Worm (Caenorhabditis elegans): ENCODE data around the gene hint-3.

The hint-3 gene

DNA sequence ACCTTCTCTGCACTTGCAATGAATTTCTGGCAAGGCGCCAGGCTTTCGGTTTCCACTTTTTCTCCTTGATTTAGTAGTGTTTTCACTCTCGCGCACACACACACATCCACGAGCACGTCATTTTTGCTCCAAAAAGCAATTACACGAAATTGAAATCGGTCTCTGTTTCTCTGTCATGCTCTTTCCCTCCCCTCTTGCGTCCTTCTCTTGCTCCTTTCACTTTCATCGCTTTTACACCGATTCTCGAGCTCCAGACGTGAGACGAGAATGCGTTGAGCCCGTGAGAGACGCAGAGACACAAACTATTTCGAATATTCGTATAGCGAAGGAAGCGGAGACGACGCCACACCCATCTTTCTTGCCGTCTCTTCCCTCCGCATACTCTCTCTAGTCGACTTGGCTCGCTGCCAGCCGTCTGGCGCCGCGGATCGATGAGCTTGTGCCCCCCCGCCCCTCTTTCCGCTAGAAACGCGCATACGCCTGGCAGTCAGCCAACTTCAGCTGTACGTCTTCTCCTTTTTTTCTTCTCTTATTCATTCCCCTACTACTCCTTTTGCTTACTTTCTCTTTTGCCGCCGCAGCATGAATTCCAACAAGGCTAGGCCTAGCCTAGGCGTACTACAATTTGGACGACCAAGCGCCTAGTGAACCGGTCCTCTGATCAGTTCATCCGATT is 32.1 kb upstream of the hint-3 start:
- TF ChIP-seq flt-1 (GFP tag; IDR thresholded peaks at IDR 0.05) (0 out of 2 replicates have a peak, but pooled peaks have one; percentile 41), med-1 (GFP tag; optimal IDR thresholded peaks at IDR 0.05; ENCODE audit: insufficient read depth) (no peak), ref-1 (GFP tag; conservative IDR thresholded peaks at IDR 0.05) (no peak), klf-2 (GFP tag; conservative IDR thresholded peaks at IDR 0.05) (0 out of 2 replicates have a peak, but pooled peaks have one; percentile 36), ztf-23 (GFP tag; IDR thresholded peaks at IDR 0.05) (no peak), tab-1 (GFP tag; IDR thresholded peaks at IDR 0.05) (no peak), cog-1 (tag; optimal IDR thresholded peaks at IDR 0.05) (peak; percentile 48), ztf-29 (GFP tag; IDR thresholded peaks at IDR 0.05) (no peak), T22C8.4 (GFP tag; IDR thresholded peaks at IDR 0.05) (no peak; the same call in 1 of the 2 replicates)

DNA sequence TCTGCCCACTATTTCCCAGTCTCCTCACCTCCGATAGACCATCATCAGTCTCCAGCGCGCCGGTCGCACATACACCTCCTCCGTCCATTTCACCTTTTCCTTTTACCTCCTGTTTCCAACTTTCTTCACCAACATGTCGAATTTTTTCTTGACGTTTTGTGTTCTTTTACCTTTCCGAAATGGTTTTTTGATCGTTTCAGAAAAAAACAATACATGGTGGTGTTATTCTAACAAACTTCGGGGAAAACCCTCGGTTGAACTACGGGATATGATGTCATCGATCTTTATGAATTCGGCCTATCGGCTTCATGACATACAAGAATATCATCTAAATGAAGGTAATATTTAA is 31.6 kb upstream of the hint-3 start, which contains the start of gene Y97E10C.1:
TSS of gene Y97E10C.1 (plus strand) at position 201 of the 349 bp plus-strand sequence.
- TF ChIP-seq ref-1 (GFP tag; conservative IDR thresholded peaks at IDR 0.05) (no peak), ztf-23 (GFP tag; IDR thresholded peaks at IDR 0.05) (no peak), ztf-29 (GFP tag; IDR thresholded peaks at IDR 0.05) (no peak), T22C8.4 (GFP tag; IDR thresholded peaks at IDR 0.05) (no peak), cog-1 (tag; optimal IDR thresholded peaks at IDR 0.05) (no peak), tab-1 (GFP tag; IDR thresholded peaks at IDR 0.05) (no peak), med-1 (GFP tag; optimal IDR thresholded peaks at IDR 0.05; ENCODE audit: insufficient read depth) (no peak), flt-1 (GFP tag; IDR thresholded peaks at IDR 0.05) (no peak), klf-2 (GFP tag; conservative IDR thresholded peaks at IDR 0.05) (no peak)

DNA sequence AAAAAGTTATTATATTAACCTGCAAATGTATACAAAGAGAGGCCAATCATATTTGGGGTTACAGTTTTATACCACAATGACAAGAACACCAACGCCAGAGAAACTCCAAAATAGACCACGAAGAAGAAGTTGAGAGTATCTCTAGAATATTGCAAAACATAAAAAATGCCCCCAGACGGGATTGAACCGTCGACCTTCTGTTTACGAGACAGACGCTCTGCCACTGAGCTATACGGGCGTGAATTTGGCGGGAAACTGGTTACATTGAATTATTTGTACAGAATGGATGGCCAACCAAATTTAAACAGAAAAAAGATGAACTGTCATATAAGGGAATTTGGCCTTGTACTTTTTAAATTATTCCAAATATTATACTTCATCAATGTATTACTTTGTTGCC is 29.8 kb upstream of the hint-3 start:
- TF ChIP-seq ref-1 (GFP tag; conservative IDR thresholded peaks at IDR 0.05) (no peak), ztf-23 (GFP tag; IDR thresholded peaks at IDR 0.05) (no peak), flt-1 (GFP tag; IDR thresholded peaks at IDR 0.05) (peak; percentile 77; the same call in 1 of the 2 replicates), med-1 (GFP tag; optimal IDR thresholded peaks at IDR 0.05; ENCODE audit: insufficient read depth) (no peak), klf-2 (GFP tag; conservative IDR thresholded peaks at IDR 0.05) (0 out of 2 replicates have a peak, but pooled peaks have one; percentile 36), cog-1 (tag; optimal IDR thresholded peaks at IDR 0.05) (no peak), tab-1 (GFP tag; IDR thresholded peaks at IDR 0.05) (no peak), ztf-29 (GFP tag; IDR thresholded peaks at IDR 0.05) (no peak), T22C8.4 (GFP tag; IDR thresholded peaks at IDR 0.05) (no peak)

DNA sequence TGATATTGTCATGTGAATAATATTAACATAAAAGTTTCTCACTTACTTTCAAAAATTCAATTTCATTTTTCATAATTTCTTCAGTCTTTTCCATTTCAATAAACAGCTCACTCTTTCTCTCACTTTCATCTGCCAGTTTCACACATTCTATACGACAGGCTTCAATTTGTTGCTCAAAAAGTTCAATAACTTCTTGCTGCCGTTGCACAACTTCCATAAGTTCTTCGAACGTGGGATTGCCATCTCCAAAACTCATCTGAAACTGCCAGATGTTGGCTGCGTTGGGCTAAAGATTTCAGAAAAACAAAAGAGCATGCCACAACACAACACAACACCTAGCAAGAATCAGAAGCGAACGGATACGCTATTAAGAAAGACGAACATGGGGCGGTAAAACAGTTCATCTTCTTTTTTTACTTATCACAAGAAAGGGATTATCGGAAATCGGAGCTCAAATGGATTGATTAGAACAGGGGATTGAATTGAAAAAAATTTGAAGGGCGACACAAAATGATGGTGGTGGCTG is 27.0 kb upstream of the hint-3 start:
- no peak for TF ChIP-seq klf-2 (GFP tag; conservative IDR thresholded peaks at IDR 0.05)
- no peak for TF ChIP-seq flt-1 (GFP tag; IDR thresholded peaks at IDR 0.05)
- no peak for TF ChIP-seq med-1 (GFP tag; optimal IDR thresholded peaks at IDR 0.05; ENCODE audit: insufficient read depth)

DNA sequence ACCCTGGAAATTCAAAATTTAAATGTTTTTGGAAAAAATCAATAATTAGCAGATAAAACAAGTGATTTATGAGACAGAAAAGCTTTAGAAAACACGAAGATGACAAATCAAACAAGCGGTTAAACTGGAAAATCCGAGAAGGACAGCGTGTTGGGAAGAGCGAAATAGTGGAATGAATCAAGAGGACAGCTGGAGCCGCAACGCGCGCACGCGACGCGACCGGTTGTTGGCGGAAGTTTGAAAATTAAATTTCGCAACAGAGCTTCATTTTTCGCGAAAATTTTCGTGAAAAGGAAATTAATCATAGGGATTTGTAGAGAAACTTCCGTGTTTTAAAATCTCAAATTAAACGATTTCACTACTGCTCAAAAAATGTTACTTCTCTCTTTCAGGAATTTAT is 25.4 kb upstream of the hint-3 start, which contains the start of gene clic-1:
TSS of gene clic-1 (minus strand) at position 3 of the 400 bp plus-strand sequence.
- TF ChIP-seq tab-1 (GFP tag; IDR thresholded peaks at IDR 0.05) (no peak), klf-2 (GFP tag; conservative IDR thresholded peaks at IDR 0.05) (no peak), flt-1 (GFP tag; IDR thresholded peaks at IDR 0.05) (peak; percentile 41; the same call in 1 of the 2 replicates), ztf-29 (GFP tag; IDR thresholded peaks at IDR 0.05) (no peak), cog-1 (tag; optimal IDR thresholded peaks at IDR 0.05) (peak; percentile 42), ztf-23 (GFP tag; IDR thresholded peaks at IDR 0.05) (peak; percentile 62)

DNA sequence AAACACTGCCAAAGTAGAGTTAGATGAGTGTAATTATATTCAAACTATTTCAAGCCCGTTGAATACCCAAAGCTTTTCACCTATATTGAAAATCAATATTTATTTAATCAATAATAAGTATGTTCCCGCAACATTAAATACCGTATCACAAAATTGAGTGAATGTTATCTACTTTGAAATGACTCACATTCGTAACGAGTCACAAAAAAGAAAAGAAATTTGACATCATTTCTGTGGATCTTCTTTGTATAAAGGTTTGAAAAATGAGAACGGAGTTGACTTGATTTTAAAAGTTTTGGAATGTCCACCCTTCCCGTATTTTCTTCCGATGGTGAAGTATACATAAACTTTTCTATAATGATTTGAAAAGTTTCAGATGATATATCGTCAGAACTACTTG is 25.0 kb upstream of the hint-3 start, which contains the start of gene srr-10:
TSS of gene srr-10 (plus strand) at position 301 of the 400 bp plus-strand sequence.
- TF ChIP-seq klf-2 (GFP tag; conservative IDR thresholded peaks at IDR 0.05): no peak
- no peak for TF ChIP-seq cog-1 (tag; optimal IDR thresholded peaks at IDR 0.05)
- no peak for TF ChIP-seq med-1 (GFP tag; optimal IDR thresholded peaks at IDR 0.05; ENCODE audit: insufficient read depth)
- no peak for TF ChIP-seq ztf-23 (GFP tag; IDR thresholded peaks at IDR 0.05)
- TF ChIP-seq flt-1 (GFP tag; IDR thresholded peaks at IDR 0.05): no peak
- TF ChIP-seq ref-1 (GFP tag; conservative IDR thresholded peaks at IDR 0.05): no peak

DNA sequence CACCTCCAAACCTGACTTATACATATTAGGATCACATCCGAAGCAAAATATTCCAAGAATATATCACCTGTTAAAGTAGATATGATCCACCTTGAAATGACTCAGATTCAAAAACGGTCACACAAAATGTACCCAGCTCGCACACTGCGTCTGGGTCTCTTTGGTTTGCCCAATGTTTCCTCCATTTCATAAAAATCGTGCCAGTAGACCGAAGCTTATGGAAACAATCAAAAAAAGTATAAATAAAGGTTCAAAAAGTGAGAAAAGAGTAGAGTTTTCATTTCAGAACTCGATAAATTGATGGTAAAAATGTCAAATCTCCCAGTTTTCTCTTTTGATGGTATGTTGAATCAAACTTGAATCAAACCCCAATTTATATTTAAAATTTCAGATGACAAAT is 22.6 kb upstream of the hint-3 start, which contains the start of gene srr-9:
TSS of gene srr-9 (plus strand) at position 301 of the 400 bp plus-strand sequence.
- TF ChIP-seq T22C8.4 (GFP tag; IDR thresholded peaks at IDR 0.05): no peak
- no peak for TF ChIP-seq tab-1 (GFP tag; IDR thresholded peaks at IDR 0.05)
- no peak for TF ChIP-seq klf-2 (GFP tag; conservative IDR thresholded peaks at IDR 0.05)
- TF ChIP-seq med-1 (GFP tag; optimal IDR thresholded peaks at IDR 0.05; ENCODE audit: insufficient read depth): no peak
- no peak for TF ChIP-seq flt-1 (GFP tag; IDR thresholded peaks at IDR 0.05)
- TF ChIP-seq ztf-29 (GFP tag; IDR thresholded peaks at IDR 0.05): no peak
- no peak for TF ChIP-seq ztf-23 (GFP tag; IDR thresholded peaks at IDR 0.05)
- TF ChIP-seq cog-1 (tag; optimal IDR thresholded peaks at IDR 0.05): no peak
- no peak for TF ChIP-seq ref-1 (GFP tag; conservative IDR thresholded peaks at IDR 0.05)

DNA sequence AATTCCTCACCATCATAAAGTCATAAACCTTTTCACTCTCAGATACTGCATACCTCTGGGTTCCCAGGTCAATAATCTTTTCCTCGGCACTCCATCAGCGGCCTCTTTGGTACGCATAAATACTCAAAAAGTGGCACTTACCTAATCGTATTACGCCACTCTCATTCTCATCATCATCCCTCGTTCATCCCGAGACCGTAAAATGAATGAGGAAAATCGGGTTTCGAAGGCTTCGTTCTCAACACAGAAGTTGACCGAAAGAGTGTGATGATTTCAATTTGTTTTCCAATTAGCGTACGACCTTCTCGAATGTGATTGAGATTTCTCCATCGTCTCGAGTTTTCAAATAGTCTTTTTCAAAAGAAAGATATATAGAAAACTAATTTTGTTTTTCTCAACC is 20.3 kb upstream of the hint-3 start:
- no peak for TF ChIP-seq flt-1 (GFP tag; IDR thresholded peaks at IDR 0.05)
- TF ChIP-seq T22C8.4 (GFP tag; IDR thresholded peaks at IDR 0.05): no peak
- no peak for TF ChIP-seq cog-1 (tag; optimal IDR thresholded peaks at IDR 0.05)

DNA sequence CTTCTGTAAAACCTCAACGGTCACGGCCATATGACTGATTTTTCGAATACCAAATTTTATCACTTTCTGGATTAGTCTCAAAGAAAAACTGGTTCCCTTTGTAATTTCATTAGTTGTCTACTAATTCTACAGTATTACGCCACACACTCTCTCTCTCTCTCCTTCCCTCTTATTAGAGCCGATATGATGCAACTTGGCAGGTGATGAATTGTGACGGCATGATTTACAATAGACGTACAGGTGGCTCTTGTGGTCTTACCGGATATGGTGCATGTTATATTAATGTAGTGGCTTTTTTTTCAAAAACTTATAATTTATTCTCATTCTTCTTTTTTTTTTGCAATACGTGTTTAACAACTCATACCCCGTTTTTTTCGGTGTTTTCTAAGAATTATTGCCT is 18.4 kb upstream of the hint-3 start:
- TF ChIP-seq tab-1 (GFP tag; IDR thresholded peaks at IDR 0.05): no peak
- TF ChIP-seq cog-1 (tag; optimal IDR thresholded peaks at IDR 0.05): no peak
- TF ChIP-seq T22C8.4 (GFP tag; IDR thresholded peaks at IDR 0.05): no peak
- TF ChIP-seq ztf-29 (GFP tag; IDR thresholded peaks at IDR 0.05): no peak
- no peak for TF ChIP-seq med-1 (GFP tag; optimal IDR thresholded peaks at IDR 0.05; ENCODE audit: insufficient read depth)
- TF ChIP-seq ztf-23 (GFP tag; IDR thresholded peaks at IDR 0.05): no peak
- TF ChIP-seq flt-1 (GFP tag; IDR thresholded peaks at IDR 0.05): no peak
- no peak for TF ChIP-seq klf-2 (GFP tag; conservative IDR thresholded peaks at IDR 0.05)

DNA sequence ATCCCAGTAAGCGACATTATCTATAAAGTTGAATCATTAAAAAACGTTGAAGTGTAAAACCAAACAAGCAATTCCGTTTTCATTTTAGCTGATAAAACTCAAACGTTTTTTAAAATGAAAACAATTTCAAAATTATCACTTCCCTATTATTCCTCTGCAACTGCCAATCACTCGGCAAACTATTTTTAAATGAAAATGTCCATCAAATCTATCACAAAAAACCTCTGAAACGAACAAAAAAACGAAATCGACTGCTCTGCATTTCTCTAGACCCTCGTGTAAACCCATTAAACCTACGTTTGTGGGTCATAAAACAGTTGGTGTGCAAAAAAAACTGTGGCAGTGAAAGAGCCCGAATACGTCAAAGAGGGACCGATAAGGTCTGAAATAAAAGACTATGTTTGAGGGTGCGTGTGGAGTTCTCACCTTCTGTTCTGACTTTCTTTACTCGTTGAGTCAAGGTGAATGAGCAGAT is 17.8 kb upstream of the hint-3 start, which contains the start of gene fbxl-5:
TSS of gene fbxl-5 (plus strand) at position 425 of the 475 bp plus-strand sequence.
- TF ChIP-seq ztf-23 (GFP tag; IDR thresholded peaks at IDR 0.05) (no peak), tab-1 (GFP tag; IDR thresholded peaks at IDR 0.05) (no peak), klf-2 (GFP tag; conservative IDR thresholded peaks at IDR 0.05) (no peak), flt-1 (GFP tag; IDR thresholded peaks at IDR 0.05) (no peak), ztf-29 (GFP tag; IDR thresholded peaks at IDR 0.05) (no peak), ref-1 (GFP tag; conservative IDR thresholded peaks at IDR 0.05) (no peak), cog-1 (tag; optimal IDR thresholded peaks at IDR 0.05) (no peak), med-1 (GFP tag; optimal IDR thresholded peaks at IDR 0.05; ENCODE audit: insufficient read depth) (no peak), T22C8.4 (GFP tag; IDR thresholded peaks at IDR 0.05) (no peak)
